Fruit fly (Drosophila melanogaster) whole organism, embryonic: ENCODE data around the gene ATP7.

ENCODE experiments used
- CG10431 ChIP-seq: fragments of 200-800 bp; sonication (Bioruptor generic); optimal IDR thresholded peaks from 3 replicates; lab custom pipeline; 2018; ENCODE audit warnings: missing biosample characterization, mild to moderate bottlenecking, missing genetic modification characterization
- CG11093 ChIP-seq: fragments of 200-800 bp; sonication (Bioruptor generic); IDR thresholded peaks from 3 replicates; pipeline ENCODE4 v1.3.6; 2022; ENCODE audit warnings: missing biosample characterization, missing genetic modification characterization
- CG13424 ChIP-seq: fragments of 200-800 bp; sonication (Bioruptor generic); optimal IDR thresholded peaks from 2 replicates; lab custom pipeline; 2019; ENCODE audit warnings: missing biosample characterization, mild to moderate bottlenecking, missing genetic modification characterization, moderate library complexity
- CG15696 ChIP-seq: fragments of 200-800 bp; sonication (Bioruptor generic); optimal IDR thresholded peaks from 2 replicates; lab custom pipeline; 2019; ENCODE audit warnings: missing biosample characterization, mild to moderate bottlenecking, missing genetic modification characterization, moderate library complexity
- CG17385 ChIP-seq: fragments of 200-800 bp; sonication (Bioruptor generic); optimal IDR thresholded peaks from 3 replicates; lab custom pipeline; 2018; ENCODE audit warnings: missing biosample characterization, mild to moderate bottlenecking, missing genetic modification characterization
- CG17829 ChIP-seq: fragments of 200-800 bp; optimal IDR thresholded peaks from 2 replicates; lab custom pipeline; 2019; ENCODE audit warnings: missing biosample characterization, mild to moderate bottlenecking, missing genetic modification characterization, moderate library complexity
- CG2120 ChIP-seq: fragments of 200-800 bp; sonication (Bioruptor generic); optimal IDR thresholded peaks from 3 replicates; lab custom pipeline; 2016; ENCODE audit warnings: missing biosample characterization, missing genetic modification characterization
- CG2202 ChIP-seq: fragments of 200-800 bp; sonication (Bioruptor generic); optimal IDR thresholded peaks from 2 replicates; lab custom pipeline; 2018; ENCODE audit warnings: missing biosample characterization, mild to moderate bottlenecking, missing genetic modification characterization
- CG2875 ChIP-seq: fragments of 200-800 bp; sonication (Bioruptor generic); optimal IDR thresholded peaks from 2 replicates; lab custom pipeline; 2017; ENCODE audit warnings: missing biosample characterization, mild to moderate bottlenecking, missing genetic modification characterization, missing genetic modification reagents
- CG3163 ChIP-seq: fragments of 200-800 bp; sonication (Bioruptor generic); optimal IDR thresholded peaks from 3 replicates; lab custom pipeline; 2016; ENCODE audit warnings: missing biosample characterization, missing genetic modification characterization
- CG32767 ChIP-seq: fragments of 200-800 bp; sonication (Bioruptor generic); IDR thresholded peaks from 2 replicates; pipeline ENCODE4 v1.3.6; 2022; ENCODE audit warnings: missing biosample characterization, missing genetic modification characterization
- CG32772 ChIP-seq: fragments of 200-800 bp; sonication (Bioruptor generic); IDR thresholded peaks from 2 replicates; pipeline ENCODE4 v1.3.6; 2022; ENCODE audit warnings: missing biosample characterization, missing genetic modification characterization
- CG3281 ChIP-seq: fragments of 200-800 bp; sonication (Bioruptor generic); optimal IDR thresholded peaks from 3 replicates; lab custom pipeline; 2017; ENCODE audit warnings: missing biosample characterization, mild to moderate bottlenecking, missing genetic modification characterization
- CG33557 ChIP-seq: fragments of 200-800 bp; sonication (Bioruptor generic); optimal IDR thresholded peaks from 2 replicates; lab custom pipeline; 2019; ENCODE audit warnings: missing biosample characterization, mild to moderate bottlenecking, missing genetic modification characterization, moderate library complexity
- CG4707 ChIP-seq: fragments of 200-800 bp; sonication (Bioruptor generic); optimal IDR thresholded peaks from 2 replicates; lab custom pipeline; 2018; ENCODE audit warnings: missing biosample characterization, mild to moderate bottlenecking, missing genetic modification characterization, moderate library complexity
- CG4820 ChIP-seq: fragments of 200-800 bp; sonication (Bioruptor generic); optimal IDR thresholded peaks from 3 replicates; lab custom pipeline; 2016; ENCODE audit warnings: missing biosample characterization, missing genetic modification characterization
- CG5180 ChIP-seq: fragments of 200-800 bp; sonication (Bioruptor generic); optimal IDR thresholded peaks from 3 replicates; lab custom pipeline; 2017; ENCODE audit warnings: missing biosample characterization, missing genetic modification characterization, mild to moderate bottlenecking, moderate library complexity, missing genetic modification reagents
- CG6254 ChIP-seq: fragments of 200-800 bp; sonication (Bioruptor generic); optimal IDR thresholded peaks from 3 replicates; lab custom pipeline; 2017; ENCODE audit warnings: mild to moderate bottlenecking, missing biosample characterization, missing genetic modification reagents, missing genetic modification characterization
- CG6689 ChIP-seq: fragments of 200-800 bp; sonication (Bioruptor generic); IDR thresholded peaks from 2 replicates; pipeline ENCODE4 v1.3.6; 2022; ENCODE audit warnings: missing biosample characterization, missing genetic modification characterization
- CG7745 ChIP-seq: fragments of 200-800 bp; sonication (Bioruptor generic); optimal IDR thresholded peaks from 2 replicates; lab custom pipeline; 2018; ENCODE audit warnings: missing biosample characterization, mild to moderate bottlenecking, missing genetic modification characterization, moderate library complexity
- CG9727 ChIP-seq: fragments of 200-800 bp; sonication (Bioruptor generic); optimal IDR thresholded peaks from 3 replicates; lab custom pipeline; 2017; ENCODE audit warnings: missing biosample characterization, mild to moderate bottlenecking, missing genetic modification characterization
- Drgx ChIP-seq: fragments of 200-800 bp; sonication (Bioruptor generic); IDR thresholded peaks from 2 replicates; pipeline ENCODE4 v1.3.6; 2022; ENCODE audit warnings: missing biosample characterization, missing genetic modification characterization
- Ets97D ChIP-seq: fragments of 200-800 bp; sonication (Bioruptor generic); optimal IDR thresholded peaks from 3 replicates; lab custom pipeline; 2016; ENCODE audit warnings: missing biosample characterization, missing genetic modification characterization
- Fer1 ChIP-seq: fragments of 200-800 bp; sonication (Bioruptor generic); optimal IDR thresholded peaks from 2 replicates; lab custom pipeline; 2017; ENCODE audit warnings: missing biosample characterization, mild to moderate bottlenecking, missing genetic modification characterization
- HLH54F ChIP-seq: fragments of 200-800 bp; sonication (Bioruptor generic); optimal IDR thresholded peaks from 3 replicates; lab custom pipeline; 2016; ENCODE audit warnings: missing biosample characterization, missing genetic modification characterization
- MTF-1 ChIP-seq: fragments of 200-800 bp; sonication (Bioruptor generic); optimal IDR thresholded peaks from 2 replicates; lab custom pipeline; 2018; ENCODE audit warnings: missing biosample characterization, mild to moderate bottlenecking, missing genetic modification characterization, borderline replicate concordance
- Max ChIP-seq: fragments of 200-800 bp; sonication (Bioruptor generic); optimal IDR thresholded peaks from 2 replicates; lab custom pipeline; 2016; ENCODE audit warnings: missing biosample characterization, mild to moderate bottlenecking, missing genetic modification characterization
- Med ChIP-seq: fragments of 200-800 bp; sonication (Bioruptor generic); peaks from one replicate; lab custom pipeline; 2016; ENCODE audit warnings: missing biosample characterization, missing genetic modification characterization, mild to moderate bottlenecking, inconsistent platforms, moderate library complexity
- NK7.1 ChIP-seq: fragments of 200-800 bp; sonication (Bioruptor generic); optimal IDR thresholded peaks from 3 replicates; lab custom pipeline; 2016; ENCODE audit warnings: missing biosample characterization, missing genetic modification characterization
- Oli ChIP-seq: fragments of 200-800 bp; sonication (Bioruptor generic); optimal IDR thresholded peaks from 2 replicates; lab custom pipeline; 2018; ENCODE audit warnings: missing biosample characterization, mild to moderate bottlenecking, missing genetic modification characterization, moderate library complexity
- Spps ChIP-seq: fragments of 200-800 bp; sonication (Bioruptor generic); optimal IDR thresholded peaks from 2 replicates; lab custom pipeline; 2018; ENCODE audit warnings: missing biosample characterization, mild to moderate bottlenecking, missing genetic modification characterization
- ase ChIP-seq: fragments of 200-800 bp; sonication (Bioruptor generic); IDR thresholded peaks from 3 replicates; pipeline ENCODE4 v1.3.6; 2022; ENCODE audit warnings: missing biosample characterization, missing genetic modification characterization
- chif ChIP-seq, 2 experiments: fragments of 200-800 bp; sonication (Bioruptor generic); optimal IDR thresholded peaks; 3 replicates each; lab custom pipeline; 2016; ENCODE audit warnings: missing biosample characterization in 2 of 2, missing genetic modification characterization in 2 of 2
- chn ChIP-seq: fragments of 200-800 bp; sonication (Bioruptor generic); optimal IDR thresholded peaks from 2 replicates; lab custom pipeline; 2016; ENCODE audit warnings: missing biosample characterization, missing genetic modification characterization
- corto ChIP-seq: fragments of 200-800 bp; sonication (Bioruptor generic); optimal IDR thresholded peaks from 2 replicates; lab custom pipeline; 2016; ENCODE audit warnings: missing biosample characterization, mild to moderate bottlenecking, missing genetic modification characterization, moderate library complexity
- crol ChIP-seq: fragments of 200-800 bp; sonication (Bioruptor generic); IDR thresholded peaks from 2 replicates; pipeline ENCODE4 v1.3.6; 2022; ENCODE audit warnings: missing biosample characterization, missing genetic modification characterization
- dpn ChIP-seq, 2 experiments: fragments of 200-800 bp; sonication (Bioruptor generic); optimal IDR thresholded peaks; 3 replicates each; lab custom pipeline; 2016; ENCODE audit warnings: missing biosample characterization in 2 of 2, missing genetic modification characterization in 2 of 2
- ewg ChIP-seq: fragments of 200-800 bp; sonication (Bioruptor generic); optimal IDR thresholded peaks from 3 replicates; lab custom pipeline; 2017; ENCODE audit warnings: mild to moderate bottlenecking, missing biosample characterization, missing genetic modification reagents, missing genetic modification characterization
- hkb ChIP-seq, 2 experiments: fragments of 200-800 bp in 1 of 2; fragments of >200 bp in 1 of 2; sonication (Bioruptor generic) in 1 of 2; IDR thresholded peaks in 1 of 2; optimal IDR thresholded peaks in 1 of 2; 2 replicates each; pipeline versions ENCODE4 v1.3.6 to Lab custom; 2017 to 2022; ENCODE audit warnings: missing biosample characterization in 1 of 2, missing genetic modification characterization in 1 of 2
- lbe ChIP-seq: fragments of 200-800 bp; sonication (Bioruptor generic); optimal IDR thresholded peaks from 2 replicates; lab custom pipeline; 2016; ENCODE audit warnings: missing biosample characterization, mild to moderate bottlenecking, missing genetic modification characterization
- mirr ChIP-seq: fragments of 200-800 bp; sonication (Bioruptor generic); optimal IDR thresholded peaks from 3 replicates; lab custom pipeline; 2018; ENCODE audit warnings: missing biosample characterization, mild to moderate bottlenecking, missing genetic modification characterization
- nau ChIP-seq: fragments of 200-800 bp; sonication (Bioruptor generic); optimal IDR thresholded peaks from 3 replicates; lab custom pipeline; 2017; ENCODE audit warnings: missing biosample characterization, mild to moderate bottlenecking, missing genetic modification characterization, missing genetic modification reagents
- onecut ChIP-seq: fragments of 200-800 bp; sonication (Bioruptor generic); IDR thresholded peaks from 2 replicates; pipeline ENCODE4 v1.3.6; 2022; ENCODE audit warnings: missing biosample characterization, missing genetic modification characterization
- otp ChIP-seq: fragments of 200-800 bp; sonication (Bioruptor generic); IDR thresholded peaks from 3 replicates; pipeline ENCODE4, ENCODE4 v1.3.6; 2022; ENCODE audit warnings: missing biosample characterization, missing genetic modification characterization
- pfk ChIP-seq: fragments of 200-800 bp; sonication (Bioruptor generic); optimal IDR thresholded peaks from 2 replicates; lab custom pipeline; 2018; ENCODE audit warnings: missing biosample characterization, mild to moderate bottlenecking, missing genetic modification characterization, moderate library complexity
- pros ChIP-seq: fragments of 200-800 bp; sonication (Bioruptor generic); optimal IDR thresholded peaks from 3 replicates; lab custom pipeline; 2019; ENCODE audit warnings: missing biosample characterization, mild to moderate bottlenecking, missing genetic modification characterization, moderate library complexity
- ranshi ChIP-seq: fragments of 200-800 bp; sonication (Bioruptor generic); IDR thresholded peaks from 2 replicates; pipeline ENCODE4 v1.3.6; 2022; ENCODE audit warnings: missing biosample characterization, missing genetic modification characterization
- row ChIP-seq: fragments of 200-800 bp; sonication (Bioruptor generic); IDR thresholded peaks from 3 replicates; pipeline ENCODE4 v1.3.6; 2022; ENCODE audit warnings: missing biosample characterization, missing genetic modification characterization
- sisA ChIP-seq: fragments of 200-800 bp; sonication (Bioruptor generic); IDR thresholded peaks from 2 replicates; pipeline ENCODE4 v1.3.6; 2022; ENCODE audit warnings: missing biosample characterization, missing genetic modification characterization
- trh ChIP-seq: fragments of 200-800 bp; sonication (Bioruptor generic); optimal IDR thresholded peaks from 2 replicates; lab custom pipeline; 2016; ENCODE audit warnings: missing biosample characterization, missing genetic modification characterization

The ATP7 gene

dm6 chrX:11823003-11823402 is 31.8 kb upstream of the ATP7 start (continued):
- TF ChIP-seq nau (GFP tag; lab: Kevin White, UChicago): no peak
- no peak for TF ChIP-seq HLH54F (GFP tag; lab: Kevin White, UChicago)
- TF ChIP-seq chn (GFP tag; lab: Kevin White, UChicago): no peak
- TF ChIP-seq CG10431 (GFP tag; lab: Kevin White, UChicago): peak; percentile 60
- no peak for TF ChIP-seq lbe (GFP tag; lab: Kevin White, UChicago)
- peak; percentile 29 for TF ChIP-seq CG13424 (tag; lab: Kevin White, UChicago)
- no peak for TF ChIP-seq mirr (GFP tag; lab: Kevin White, UChicago)
- 0 out of 3 replicates have a peak, but pooled peaks have one; percentile 14 for TF ChIP-seq ase (GFP tag; lab: Robert Waterston, UW)
- no peak for TF ChIP-seq CG7745 (tag; lab: Kevin White, UChicago)
- no peak for TF ChIP-seq crol (GFP tag; lab: Robert Waterston, UW)
- TF ChIP-seq CG15696 (tag; lab: Kevin White, UChicago): peak; percentile 6
- TF ChIP-seq pros (GFP tag; lab: Kevin White, UChicago): no peak
- TF ChIP-seq chif (GFP tag; optimal IDR thresholded peaks at IDR 0.05; lab: Kevin White, UChicago): no peak
- TF ChIP-seq CG11093 (GFP tag; lab: Robert Waterston, UW): no peak
- peak; percentile 51 for TF ChIP-seq CG6254 (GFP tag; lab: Kevin White, UChicago)
- no peak for TF ChIP-seq Max (GFP tag; lab: Kevin White, UChicago)
- no peak for TF ChIP-seq NK7.1 (GFP tag; lab: Kevin White, UChicago)
- TF ChIP-seq onecut (GFP tag; lab: Robert Waterston, UW): 0 out of 2 replicates have a peak, but pooled peaks have one; percentile 23
- no peak for TF ChIP-seq CG5180 (GFP tag; lab: Kevin White, UChicago)
- 0 out of 2 replicates have a peak, but pooled peaks have one; percentile 21 for TF ChIP-seq CG6689 (GFP tag; lab: Robert Waterston, UW)
- peak; percentile 63 for TF ChIP-seq Drgx (GFP tag; lab: Robert Waterston, UW)
- peak; percentile 34 for TF ChIP-seq CG3163 (GFP tag; lab: Kevin White, UChicago)
- TF ChIP-seq CG17385 (GFP tag; lab: Kevin White, UChicago): peak; percentile 22
- no peak for TF ChIP-seq otp (GFP tag; lab: Robert Waterston, UW)
- TF ChIP-seq CG32767 (GFP tag; lab: Robert Waterston, UW): no peak
- TF ChIP-seq Med (GFP tag; lab: Kevin White, UChicago): peak; percentile 88
- peak; percentile 19 for TF ChIP-seq ewg (GFP tag; lab: Kevin White, UChicago)
- no peak for TF ChIP-seq sisA
- TF ChIP-seq Ets97D (GFP tag; lab: Kevin White, UChicago): no peak
- no peak for TF ChIP-seq CG3281 (GFP tag; lab: Kevin White, UChicago)
- TF ChIP-seq CG33557 (GFP tag; lab: Kevin White, UChicago): peak; percentile 33
- no peak for TF ChIP-seq CG32772 (GFP tag; lab: Robert Waterston, UW)
- TF ChIP-seq CG17829 (tag; lab: Kevin White, UChicago): no peak
- peak; percentile 8 for TF ChIP-seq CG2202 (tag; lab: Kevin White, UChicago)
- TF ChIP-seq CG2120 (GFP tag; lab: Kevin White, UChicago): no peak
- TF ChIP-seq Oli (tag; lab: Kevin White, UChicago): no peak
- peak; percentile 27 for TF ChIP-seq Spps (tag; lab: Kevin White, UChicago)
- TF ChIP-seq hkb (optimal IDR thresholded peaks at IDR 0.05; lab: Kevin White, UChicago): no peak
- TF ChIP-seq hkb (GFP tag; IDR thresholded peaks at IDR 0.05; lab: Robert Waterston, UW): peak; percentile 51
- TF ChIP-seq trh (GFP tag; lab: Kevin White, UChicago): no peak
- TF ChIP-seq CG2875 (GFP tag; lab: Kevin White, UChicago): peak; percentile 61
- TF ChIP-seq CG9727 (GFP tag; lab: Kevin White, UChicago): peak; percentile 10
- TF ChIP-seq MTF-1 (GFP tag; lab: Kevin White, UChicago): peak; percentile 60
- peak; percentile 22 for TF ChIP-seq Fer1 (GFP tag; lab: Kevin White, UChicago)
- TF ChIP-seq CG4707: peak; percentile 80
- no peak for TF ChIP-seq corto (GFP tag; lab: Kevin White, UChicago)
- TF ChIP-seq pfk (GFP tag; lab: Kevin White, UChicago): peak; percentile 77
- TF ChIP-seq row (GFP tag; lab: Robert Waterston, UW): peak; percentile 31; the same call in 1 of the 3 replicates
- TF ChIP-seq ranshi (GFP tag; lab: Robert Waterston, UW): peak; percentile 6; the same call in 1 of the 2 replicates
- TF ChIP-seq dpn (GFP tag; optimal IDR thresholded peaks at IDR 0.05; lab: Kevin White, UChicago): no peak
- TF ChIP-seq CG4820 (GFP tag; lab: Kevin White, UChicago): no peak
